Fruit fly (Drosophila melanogaster): ENCODE measurements around the gene Tom70.

The Tom70 gene

dm6 chr2L:12010100-12010876, 28.0 kb downstream of the Tom70 start:
- TF ChIP-seq rgr (GFP tag; optimal IDR thresholded peaks at IDR 0.05): no peak
- TF ChIP-seq dmrt93B (GFP tag; optimal IDR thresholded peaks at IDR 0.05): no peak
- no peak for TF ChIP-seq Dfd (GFP tag; optimal IDR thresholded peaks at IDR 0.05)
- peak; percentile 12 for TF ChIP-seq psq (GFP tag; optimal IDR thresholded peaks at IDR 0.05)
- no peak for TF ChIP-seq N (GFP tag; optimal IDR thresholded peaks at IDR 0.05)
- no peak for TF ChIP-seq brk (GFP tag; optimal IDR thresholded peaks at IDR 0.05)
- peak; percentile 39 for TF ChIP-seq br (GFP tag; optimal IDR thresholded peaks at IDR 0.05)
- no peak for TF ChIP-seq usp (GFP tag; optimal IDR thresholded peaks at IDR 0.05)
- peak; percentile 4 for TF ChIP-seq Mio (GFP tag; optimal IDR thresholded peaks at IDR 0.05)
- no peak for TF ChIP-seq Abd-B (GFP tag; optimal IDR thresholded peaks at IDR 0.05)
- TF ChIP-seq Hnf4 (GFP tag; optimal IDR thresholded peaks at IDR 0.05): peak; percentile 49
- no peak for TF ChIP-seq woc (GFP tag; optimal IDR thresholded peaks at IDR 0.05)
- TF ChIP-seq sage (GFP tag; optimal IDR thresholded peaks at IDR 0.05): no peak
- TF ChIP-seq pan (optimal IDR thresholded peaks at IDR 0.05): no peak
- no peak for TF ChIP-seq sv (GFP tag; optimal IDR thresholded peaks at IDR 0.05)
- peak; percentile 13 for TF ChIP-seq HLH106 (tag; optimal IDR thresholded peaks at IDR 0.05)
- TF ChIP-seq dsf (GFP tag; optimal IDR thresholded peaks at IDR 0.05; ENCODE audit: borderline replicate concordance): no peak
- no peak for TF ChIP-seq Hr78 (GFP tag; optimal IDR thresholded peaks at IDR 0.05)
- TF ChIP-seq Myc (optimal IDR thresholded peaks at IDR 0.05): no peak
- no peak for TF ChIP-seq Vsx2 (GFP tag; optimal IDR thresholded peaks at IDR 0.05; ENCODE audit: partially characterized antibody)
- TF ChIP-seq Rel (GFP tag; optimal IDR thresholded peaks at IDR 0.05): no peak
- peak; percentile 81 for TF ChIP-seq Rel (tag; optimal IDR thresholded peaks at IDR 0.05)
- TF ChIP-seq Sp1 (GFP tag; optimal IDR thresholded peaks at IDR 0.05): peak; percentile 45
- no peak for TF ChIP-seq CrebA (GFP tag; optimal IDR thresholded peaks at IDR 0.05; ENCODE audit: borderline replicate concordance)
- no peak for TF ChIP-seq jim (GFP tag; optimal IDR thresholded peaks at IDR 0.05)
- TF ChIP-seq fru (GFP tag; optimal IDR thresholded peaks at IDR 0.05): peak; percentile 17
- TF ChIP-seq ey (GFP tag; optimal IDR thresholded peaks at IDR 0.05): no peak
- TF ChIP-seq h (GFP tag; optimal IDR thresholded peaks at IDR 0.05): peak; percentile 70
- TF ChIP-seq Jra (GFP tag; optimal IDR thresholded peaks at IDR 0.05): peak; percentile 51
- peak; percentile 61 to 69 for TF ChIP-seq dl (GFP tag; optimal IDR thresholded peaks at IDR 0.05; ENCODE audit: insufficient read depth in 1 of 2, partially characterized antibody in 2 of 2)
- peak; percentile 57 for TF ChIP-seq Hr83 (GFP tag; optimal IDR thresholded peaks at IDR 0.05; ENCODE audit: poor library complexity, severe bottlenecking)
- no peak for TF ChIP-seq OdsH (GFP tag; optimal IDR thresholded peaks at IDR 0.05)
- TF ChIP-seq CG32264 (GFP tag; optimal IDR thresholded peaks at IDR 0.05): no peak
- no peak for TF ChIP-seq CG9705 (GFP tag; optimal IDR thresholded peaks at IDR 0.05)
- TF ChIP-seq foxo (GFP tag; optimal IDR thresholded peaks at IDR 0.05): peak in 1 of 2 experiments; percentile 22
- no peak for TF ChIP-seq tai (GFP tag; optimal IDR thresholded peaks at IDR 0.05)
- TF ChIP-seq Dif (GFP tag; optimal IDR thresholded peaks at IDR 0.05; ENCODE audit: partially characterized antibody): no peak
- no peak for TF ChIP-seq lola (GFP tag; optimal IDR thresholded peaks at IDR 0.05)
- no peak for TF ChIP-seq GATAd (GFP tag; optimal IDR thresholded peaks at IDR 0.05)

dm6 chr2L:12007853-12008252, 30.5 kb downstream of the Tom70 start, which contains the start of gene Rh5:
Gene Rh5, plus strand, starts transcription at chr2L:12008153.
- no peak for TF ChIP-seq Hnf4 (GFP tag; optimal IDR thresholded peaks at IDR 0.05)
- TF ChIP-seq Rel (GFP tag; optimal IDR thresholded peaks at IDR 0.05): no peak
- TF ChIP-seq Rel (tag; optimal IDR thresholded peaks at IDR 0.05): no peak
- no peak for TF ChIP-seq dl (GFP tag; optimal IDR thresholded peaks at IDR 0.05; ENCODE audit: insufficient read depth in 1 of 2, partially characterized antibody in 2 of 2)
- TF ChIP-seq br (GFP tag; optimal IDR thresholded peaks at IDR 0.05): no peak
- TF ChIP-seq sv (GFP tag; optimal IDR thresholded peaks at IDR 0.05): no peak
- no peak for TF ChIP-seq Myc (optimal IDR thresholded peaks at IDR 0.05)
- TF ChIP-seq N (GFP tag; optimal IDR thresholded peaks at IDR 0.05): no peak
- no peak for TF ChIP-seq Hr78 (GFP tag; optimal IDR thresholded peaks at IDR 0.05)
- no peak for TF ChIP-seq sage (GFP tag; optimal IDR thresholded peaks at IDR 0.05)
- TF ChIP-seq Jra (GFP tag; optimal IDR thresholded peaks at IDR 0.05): no peak
- no peak for TF ChIP-seq fru (GFP tag; optimal IDR thresholded peaks at IDR 0.05)
- TF ChIP-seq ey (GFP tag; optimal IDR thresholded peaks at IDR 0.05): no peak
- TF ChIP-seq Abd-B (GFP tag; optimal IDR thresholded peaks at IDR 0.05): no peak
- TF ChIP-seq CrebA (GFP tag; optimal IDR thresholded peaks at IDR 0.05; ENCODE audit: borderline replicate concordance): no peak
- TF ChIP-seq Dfd (GFP tag; optimal IDR thresholded peaks at IDR 0.05): no peak
- no peak for TF ChIP-seq Vsx2 (GFP tag; optimal IDR thresholded peaks at IDR 0.05; ENCODE audit: partially characterized antibody)
- no peak for TF ChIP-seq Dif (GFP tag; optimal IDR thresholded peaks at IDR 0.05; ENCODE audit: partially characterized antibody)
- TF ChIP-seq tai (GFP tag; optimal IDR thresholded peaks at IDR 0.05): no peak
- no peak for TF ChIP-seq pan (optimal IDR thresholded peaks at IDR 0.05)

Measured in whole organism, wandering third instar larva.